Worm (Caenorhabditis elegans): Measurements from ENCODE around the gene cdk-5.

- TF ChIP-seq him-1 (tag; optimal IDR thresholded peaks at IDR 0.05) (no peak), dao-5 (tag; optimal IDR thresholded peaks at IDR 0.05) (no peak), W03F9.2 (tag; optimal IDR thresholded peaks at IDR 0.05) (no peak)
Observed at ce11 chrIII:13484024-13484423, 17.9 kb upstream of the cdk-5 start, which contains the start of gene acc-4.
